Fruit fly (Drosophila melanogaster): ENCODE results near the gene Atg8a.

Gene Atg8a

DNA sequence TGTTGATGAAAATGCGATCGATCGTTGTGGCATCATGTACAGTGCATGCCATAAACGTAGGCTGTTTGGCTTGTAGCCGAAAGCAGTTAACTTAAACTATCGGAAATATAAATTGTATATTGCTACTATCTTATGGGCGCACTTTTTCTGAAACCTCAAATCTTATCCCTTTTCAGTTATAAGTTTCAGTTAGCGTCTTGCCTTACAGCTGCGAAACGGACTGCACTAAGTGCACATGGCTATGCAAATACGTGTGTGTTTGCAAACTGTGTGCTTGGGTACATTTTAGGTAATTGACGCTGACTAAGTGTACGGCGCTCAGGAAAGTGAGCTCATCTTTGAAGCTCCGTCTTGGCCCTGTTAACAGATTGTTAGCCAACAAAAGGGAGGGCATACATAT, 7.6 kb upstream of the Atg8a start:
- TF ChIP-seq Clk (GFP tag; optimal IDR thresholded peaks at IDR 0.05) (no peak), cnc (optimal IDR thresholded peaks at IDR 0.05) (no peak), Hr96 (GFP tag; optimal IDR thresholded peaks at IDR 0.05) (no peak), kay (GFP tag; ENCODE audit: borderline replicate concordance) (peak; percentile 1), CG33017 (tag; optimal IDR thresholded peaks at IDR 0.05) (peak; percentile 65), CG12768 (GFP tag; optimal IDR thresholded peaks at IDR 0.05) (peak; percentile 40), Crg-1 (GFP tag; optimal IDR thresholded peaks at IDR 0.05) (peak; percentile 75), toe (GFP tag; optimal IDR thresholded peaks at IDR 0.05) (peak; percentile 23), CG14711 (tag; optimal IDR thresholded peaks at IDR 0.05) (peak; percentile 72), pad (GFP tag; optimal IDR thresholded peaks at IDR 0.05) (peak; percentile 60), bab1 (GFP tag; optimal IDR thresholded peaks at IDR 0.05) (peak; percentile 84), CG7045 (GFP tag; optimal IDR thresholded peaks at IDR 0.05) (peak; percentile 56), Mnt (GFP tag; optimal IDR thresholded peaks at IDR 0.05) (peak; percentile 66), tj (GFP tag; optimal IDR thresholded peaks at IDR 0.05) (peak; percentile 39), CG1620 (GFP tag; optimal IDR thresholded peaks at IDR 0.05) (peak; percentile 84), CG7101 (tag; optimal IDR thresholded peaks at IDR 0.05) (peak; percentile 80), CG5204 (GFP tag; optimal IDR thresholded peaks at IDR 0.05) (peak; percentile 50), ovo (GFP tag; optimal IDR thresholded peaks at IDR 0.05) (peak; percentile 63), cic (GFP tag; optimal IDR thresholded peaks at IDR 0.05) (peak; percentile 20), CG11617 (GFP tag; optimal IDR thresholded peaks at IDR 0.05) (peak; percentile 71)

DNA sequence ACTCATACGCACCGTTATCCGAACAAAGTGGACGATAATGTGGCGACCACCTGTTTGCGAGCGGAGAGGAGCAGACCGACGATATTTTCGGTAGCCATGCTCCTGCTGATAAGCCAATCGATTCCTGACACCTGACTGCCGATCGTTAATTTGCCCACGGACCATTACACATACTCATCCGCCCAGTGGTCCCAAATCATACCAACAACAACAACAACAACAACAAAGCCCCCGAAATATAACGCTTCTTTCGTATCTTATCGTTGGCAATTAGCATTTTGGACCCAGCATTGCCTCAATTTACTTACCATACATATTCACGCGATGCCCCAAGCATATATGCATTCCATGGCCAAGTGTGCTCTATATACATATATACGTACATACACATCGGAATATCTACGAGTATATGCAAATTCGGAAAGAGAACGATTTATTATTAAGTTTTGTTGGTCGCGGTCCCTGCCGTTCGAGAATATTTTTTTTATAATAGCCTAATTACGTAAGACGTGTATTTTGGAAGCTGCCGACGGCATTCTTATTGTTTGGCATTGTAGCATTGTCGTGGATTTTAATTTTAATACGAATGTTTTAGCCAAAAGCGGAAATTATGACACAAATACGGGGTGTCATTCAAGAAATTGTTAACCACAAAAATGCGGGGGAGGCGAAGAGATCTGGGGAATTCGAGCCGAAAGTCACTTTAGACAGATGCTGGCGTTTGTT, 7.0 kb upstream of the Atg8a start:
- TF ChIP-seq CG33017 (tag; optimal IDR thresholded peaks at IDR 0.05) (no peak), Hr96 (GFP tag; optimal IDR thresholded peaks at IDR 0.05) (no peak), Crg-1 (GFP tag; optimal IDR thresholded peaks at IDR 0.05) (no peak), cic (GFP tag; optimal IDR thresholded peaks at IDR 0.05) (no peak), Mnt (GFP tag; optimal IDR thresholded peaks at IDR 0.05) (no peak), CG5204 (GFP tag; optimal IDR thresholded peaks at IDR 0.05) (no peak), CG12768 (GFP tag; optimal IDR thresholded peaks at IDR 0.05) (no peak), CG7101 (tag; optimal IDR thresholded peaks at IDR 0.05) (no peak), ovo (GFP tag; optimal IDR thresholded peaks at IDR 0.05) (no peak), Clk (GFP tag; optimal IDR thresholded peaks at IDR 0.05) (no peak), kay (GFP tag; ENCODE audit: borderline replicate concordance) (no peak), cnc (optimal IDR thresholded peaks at IDR 0.05) (no peak), CG7045 (GFP tag; optimal IDR thresholded peaks at IDR 0.05) (no peak), CG1620 (GFP tag; optimal IDR thresholded peaks at IDR 0.05) (no peak), bab1 (GFP tag; optimal IDR thresholded peaks at IDR 0.05) (no peak), CG11617 (GFP tag; optimal IDR thresholded peaks at IDR 0.05) (no peak), tj (GFP tag; optimal IDR thresholded peaks at IDR 0.05) (no peak)

DNA sequence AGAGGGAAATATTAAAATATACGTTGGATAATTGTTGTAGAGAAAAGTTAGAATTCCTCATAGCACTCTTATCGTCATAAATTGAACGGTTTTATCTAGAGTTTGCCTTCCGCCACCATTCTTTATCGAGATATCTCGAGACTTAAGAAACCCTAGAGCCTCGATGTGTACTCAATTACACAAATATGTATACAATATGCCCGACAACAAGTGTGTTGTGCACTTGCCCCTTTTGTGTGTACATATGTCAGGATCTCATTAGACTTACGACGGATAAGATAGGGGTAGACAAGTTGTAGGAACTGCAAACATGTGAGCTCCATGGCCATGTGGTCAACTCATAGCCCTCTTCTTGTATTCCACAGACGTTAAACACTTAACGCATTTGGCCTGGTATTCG, 5.4 kb upstream of the Atg8a start:
- TF ChIP-seq CG33017 (tag; optimal IDR thresholded peaks at IDR 0.05) = no peak
- no peak for TF ChIP-seq Mnt (GFP tag; optimal IDR thresholded peaks at IDR 0.05)
- no peak for TF ChIP-seq Crg-1 (GFP tag; optimal IDR thresholded peaks at IDR 0.05)
- no peak for TF ChIP-seq CG14711 (tag; optimal IDR thresholded peaks at IDR 0.05)
- TF ChIP-seq CG11617 (GFP tag; optimal IDR thresholded peaks at IDR 0.05) = no peak
- TF ChIP-seq cic (GFP tag; optimal IDR thresholded peaks at IDR 0.05) = no peak
- TF ChIP-seq ovo (GFP tag; optimal IDR thresholded peaks at IDR 0.05) = no peak
- no peak for TF ChIP-seq tj (GFP tag; optimal IDR thresholded peaks at IDR 0.05)
- TF ChIP-seq Hr96 (GFP tag; optimal IDR thresholded peaks at IDR 0.05) = no peak
- TF ChIP-seq CG7045 (GFP tag; optimal IDR thresholded peaks at IDR 0.05) = no peak
- TF ChIP-seq toe (GFP tag; optimal IDR thresholded peaks at IDR 0.05) = no peak
- TF ChIP-seq bab1 (GFP tag; optimal IDR thresholded peaks at IDR 0.05) = no peak
- TF ChIP-seq cnc (optimal IDR thresholded peaks at IDR 0.05) = no peak
- no peak for TF ChIP-seq CG1620 (GFP tag; optimal IDR thresholded peaks at IDR 0.05)
- no peak for TF ChIP-seq CG12768 (GFP tag; optimal IDR thresholded peaks at IDR 0.05)
- TF ChIP-seq pad (GFP tag; optimal IDR thresholded peaks at IDR 0.05) = no peak

DNA sequence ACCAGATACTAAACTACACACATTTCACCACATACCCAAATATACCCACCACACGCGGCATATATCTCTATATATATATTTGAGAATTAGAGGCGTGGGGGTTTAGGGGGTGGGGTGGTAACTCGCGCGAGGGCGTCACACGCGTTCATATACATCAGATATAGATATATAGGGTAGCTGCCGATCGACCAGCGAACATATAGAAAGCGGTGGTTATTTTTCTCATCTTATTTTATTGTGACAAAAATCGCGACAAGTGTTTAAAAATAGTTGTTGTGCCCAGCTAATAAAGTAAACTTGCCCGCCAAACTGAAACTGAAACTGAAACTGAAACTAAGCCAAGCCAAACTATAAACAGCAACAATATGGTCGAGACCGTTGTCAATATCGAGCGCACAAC, 4.5 kb upstream of the Atg8a start:
- TF ChIP-seq toe (GFP tag; optimal IDR thresholded peaks at IDR 0.05) = no peak
- TF ChIP-seq ovo (GFP tag; optimal IDR thresholded peaks at IDR 0.05) = no peak
- TF ChIP-seq cic (GFP tag; optimal IDR thresholded peaks at IDR 0.05) = no peak
- TF ChIP-seq pad (GFP tag; optimal IDR thresholded peaks at IDR 0.05) = no peak
- TF ChIP-seq CG7101 (tag; optimal IDR thresholded peaks at IDR 0.05) = no peak
- TF ChIP-seq CG12768 (GFP tag; optimal IDR thresholded peaks at IDR 0.05) = no peak
- TF ChIP-seq Clk (GFP tag; optimal IDR thresholded peaks at IDR 0.05) = no peak
- no peak for TF ChIP-seq CG1620 (GFP tag; optimal IDR thresholded peaks at IDR 0.05)
- TF ChIP-seq CG11617 (GFP tag; optimal IDR thresholded peaks at IDR 0.05) = no peak
- TF ChIP-seq cnc (optimal IDR thresholded peaks at IDR 0.05) = no peak
- TF ChIP-seq kay (GFP tag; ENCODE audit: borderline replicate concordance) = no peak
- no peak for TF ChIP-seq Crg-1 (GFP tag; optimal IDR thresholded peaks at IDR 0.05)
- TF ChIP-seq CG7045 (GFP tag; optimal IDR thresholded peaks at IDR 0.05) = no peak
- no peak for TF ChIP-seq CG5204 (GFP tag; optimal IDR thresholded peaks at IDR 0.05)
- TF ChIP-seq Hr96 (GFP tag; optimal IDR thresholded peaks at IDR 0.05) = no peak
- no peak for TF ChIP-seq CG14711 (tag; optimal IDR thresholded peaks at IDR 0.05)
- no peak for TF ChIP-seq CG33017 (tag; optimal IDR thresholded peaks at IDR 0.05)
- TF ChIP-seq tj (GFP tag; optimal IDR thresholded peaks at IDR 0.05) = no peak
- no peak for TF ChIP-seq bab1 (GFP tag; optimal IDR thresholded peaks at IDR 0.05)
- TF ChIP-seq Mnt (GFP tag; optimal IDR thresholded peaks at IDR 0.05) = no peak

DNA sequence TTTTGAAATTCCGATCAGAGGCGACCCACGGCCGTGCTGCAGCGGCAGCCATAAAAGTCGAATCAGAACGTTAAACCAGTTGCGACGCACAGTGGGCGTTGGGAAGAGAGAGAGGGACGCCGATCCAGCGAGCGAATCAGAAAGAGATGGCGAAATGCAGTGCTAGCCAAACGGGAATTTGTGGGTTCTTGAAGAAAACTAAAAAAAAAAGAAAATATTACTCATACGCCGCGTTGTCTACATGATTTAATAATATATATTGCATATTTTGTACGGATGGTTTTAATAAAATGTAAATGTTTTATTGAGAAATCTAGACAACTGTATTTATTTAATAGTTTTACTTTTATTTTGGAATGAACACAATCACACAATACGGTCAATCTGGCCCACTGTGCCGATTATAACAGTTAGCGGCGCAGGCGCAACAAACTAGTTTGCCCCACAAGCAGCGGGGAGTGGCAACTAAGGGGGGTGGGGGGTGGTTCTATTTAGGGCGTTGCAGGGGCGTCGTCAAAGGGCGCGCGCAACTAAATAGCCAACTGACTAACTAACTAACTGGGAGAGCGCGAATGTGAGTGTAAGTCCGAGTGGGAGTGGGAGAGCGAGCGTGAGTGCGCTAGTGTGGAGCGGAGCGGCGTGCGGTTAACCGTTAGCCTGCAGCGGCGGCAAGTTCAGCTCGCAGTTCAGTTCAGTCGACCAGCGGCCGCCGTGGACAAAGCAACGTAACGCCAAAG, 3.9 kb upstream of the Atg8a start, which contains the start of gene CG15211:
CG15211 (plus strand) TSS at position 686 of the 737 bp plus-strand sequence.
- TF ChIP-seq kay (GFP tag; ENCODE audit: borderline replicate concordance) = no peak
- no peak for TF ChIP-seq Clk (GFP tag; optimal IDR thresholded peaks at IDR 0.05)
- no peak for TF ChIP-seq pad (GFP tag; optimal IDR thresholded peaks at IDR 0.05)
- peak; percentile 11 for TF ChIP-seq CG7045 (GFP tag; optimal IDR thresholded peaks at IDR 0.05)
- no peak for TF ChIP-seq toe (GFP tag; optimal IDR thresholded peaks at IDR 0.05)
- peak; percentile 16 for TF ChIP-seq Mnt (GFP tag; optimal IDR thresholded peaks at IDR 0.05)
- TF ChIP-seq ovo (GFP tag; optimal IDR thresholded peaks at IDR 0.05) = peak; percentile 85
- TF ChIP-seq CG1620 (GFP tag; optimal IDR thresholded peaks at IDR 0.05) = no peak
